Fruit fly (Drosophila melanogaster): ENCODE data around the gene CG15695.

CG15695 gene

DNA sequence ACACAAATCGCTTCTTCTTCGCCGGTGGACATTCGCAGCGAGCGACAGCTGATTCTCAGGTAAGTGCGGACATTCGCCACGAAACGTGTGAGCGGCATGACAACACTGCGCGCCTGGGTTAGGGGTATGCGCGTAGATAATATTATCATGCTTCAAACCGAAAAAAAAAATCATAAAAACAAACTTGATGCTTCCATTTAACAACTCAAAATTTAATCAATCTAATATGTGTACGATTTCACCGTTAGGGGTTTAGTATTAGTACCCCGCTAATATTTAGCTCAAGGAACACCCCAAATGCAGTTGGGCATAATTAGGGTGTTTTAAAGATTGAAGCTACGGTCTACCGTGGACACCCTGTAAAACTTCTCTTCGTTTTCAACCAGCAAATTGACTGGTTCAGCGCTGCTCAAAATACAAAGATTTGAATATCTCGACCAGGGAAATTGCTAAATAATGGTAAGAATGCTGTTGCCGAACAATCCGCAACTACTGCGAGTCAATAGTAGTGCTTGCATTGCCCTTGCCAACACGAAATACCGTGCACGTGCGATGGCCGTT lies 20.0 kb upstream of the CG15695 start, which contains the start of the genes CG17271 and RpS20 (continued):
- peak; percentile 72 for TF ChIP-seq ro (GFP tag; IDR thresholded peaks at IDR 0.05)
- peak; percentile 88 for TF ChIP-seq NK7.1 (GFP tag; optimal IDR thresholded peaks at IDR 0.05)
- TF ChIP-seq Bdp1 (GFP tag; optimal IDR thresholded peaks at IDR 0.05): peak; percentile 91
- TF ChIP-seq CG11456 (GFP tag; IDR thresholded peaks at IDR 0.05): peak; percentile 91
- peak; percentile 85 to 92 for TF ChIP-seq Hr51 (GFP tag; optimal IDR thresholded peaks at IDR 0.05)
- peak; percentile 91 for TF ChIP-seq CG9817 (tag; optimal IDR thresholded peaks at IDR 0.05)
- peak; percentile 68 for TF ChIP-seq stwl (tag; optimal IDR thresholded peaks at IDR 0.05)
- peak; percentile 89 for TF ChIP-seq ewg (GFP tag; optimal IDR thresholded peaks at IDR 0.05)
- no peak for TF ChIP-seq fru (optimal IDR thresholded peaks at IDR 0.05)
- TF ChIP-seq wdn (GFP tag; IDR thresholded peaks at IDR 0.05): peak; percentile 80
- TF ChIP-seq schlank (tag; optimal IDR thresholded peaks at IDR 0.05): peak; percentile 43
- peak; percentile 81 for TF ChIP-seq CG14667 (GFP tag; IDR thresholded peaks at IDR 0.05)
- peak in 1 of 2 experiments; percentile 68 for TF ChIP-seq Eip74EF (GFP tag; optimal IDR thresholded peaks at IDR 0.05)
- TF ChIP-seq CG17359 (tag; optimal IDR thresholded peaks at IDR 0.05): peak; percentile 87
- 0 out of 2 replicates have a peak, but pooled peaks have one; percentile 43 for TF ChIP-seq amos (GFP tag; IDR thresholded peaks at IDR 0.05; ENCODE audit: partially characterized antibody)
- TF ChIP-seq wek (GFP tag; optimal IDR thresholded peaks at IDR 0.05): peak; percentile 100
- peak; percentile 95 for TF ChIP-seq vvl (GFP tag; IDR thresholded peaks at IDR 0.05)
- TF ChIP-seq CG17328 (GFP tag; IDR thresholded peaks at IDR 0.05): peak; percentile 80
- TF ChIP-seq CG4424 (GFP tag; optimal IDR thresholded peaks at IDR 0.05): peak; percentile 93
- TF ChIP-seq lov (optimal IDR thresholded peaks at IDR 0.05): no peak
- peak; percentile 62; the same call in 1 of the 3 replicates for TF ChIP-seq lov (GFP tag; IDR thresholded peaks at IDR 0.05)
- TF ChIP-seq pzg (GFP tag; optimal IDR thresholded peaks at IDR 0.05): peak; percentile 97
- TF ChIP-seq so (GFP tag; IDR thresholded peaks at IDR 0.05): peak; percentile 91
- peak; percentile 96 for TF ChIP-seq Xbp1 (GFP tag; optimal IDR thresholded peaks at IDR 0.05)
- no peak for TF ChIP-seq vnd (GFP tag; IDR thresholded peaks at IDR 0.05; ENCODE audit: partially characterized antibody)
- peak; percentile 76; the same call in 1 of the 2 replicates for TF ChIP-seq aop (GFP tag; IDR thresholded peaks at IDR 0.05)
- TF ChIP-seq CG4854 (GFP tag; optimal IDR thresholded peaks at IDR 0.05): peak; percentile 89
- peak; percentile 48 for TF ChIP-seq pfk (GFP tag; optimal IDR thresholded peaks at IDR 0.05)
- TF ChIP-seq Fer1 (GFP tag; optimal IDR thresholded peaks at IDR 0.05): peak; percentile 90
- TF ChIP-seq Adf1 (GFP tag; IDR thresholded peaks at IDR 0.05): peak; percentile 63
- peak; percentile 93 for TF ChIP-seq CG4282 (GFP tag; optimal IDR thresholded peaks at IDR 0.05)
- peak; percentile 72 for TF ChIP-seq CG8281 (tag; optimal IDR thresholded peaks at IDR 0.05)
- TF ChIP-seq CG5245 (GFP tag; optimal IDR thresholded peaks at IDR 0.05): peak; percentile 80
- TF ChIP-seq Dek (tag; optimal IDR thresholded peaks at IDR 0.05): peak; percentile 84
- TF ChIP-seq CG3847 (GFP tag; IDR thresholded peaks at IDR 0.05): peak; percentile 90
- peak; percentile 88 for TF ChIP-seq CG17829 (tag; optimal IDR thresholded peaks at IDR 0.05)
- TF ChIP-seq HmgZ (tag; optimal IDR thresholded peaks at IDR 0.05): peak; percentile 96
- TF ChIP-seq ems (GFP tag; optimal IDR thresholded peaks at IDR 0.05): peak; percentile 94
- TF ChIP-seq p53 (GFP tag; optimal IDR thresholded peaks at IDR 0.05): peak; percentile 92
- TF ChIP-seq CG34224 (GFP tag; IDR thresholded peaks at IDR 0.05; ENCODE audit: partially characterized antibody): no peak
- peak; percentile 78 for TF ChIP-seq cwo (GFP tag; optimal IDR thresholded peaks at IDR 0.05)
- TF ChIP-seq br (optimal IDR thresholded peaks at IDR 0.05): no peak
- peak; percentile 92 for TF ChIP-seq CG11398 (GFP tag; optimal IDR thresholded peaks at IDR 0.05)
- TF ChIP-seq HLH3B (GFP tag; IDR thresholded peaks at IDR 0.05): peak; percentile 83
- peak; percentile 87 for TF ChIP-seq Rx (GFP tag; IDR thresholded peaks at IDR 0.05)
- TF ChIP-seq eyg (GFP tag; optimal IDR thresholded peaks at IDR 0.05): peak; percentile 93
- TF ChIP-seq dmrt11E (tag; optimal IDR thresholded peaks at IDR 0.05): peak; percentile 87
- TF ChIP-seq Bgb (GFP tag; IDR thresholded peaks at IDR 0.05; ENCODE audit: partially characterized antibody): peak; percentile 48; the same call in 1 of the 2 replicates
- TF ChIP-seq CG9609 (GFP tag; optimal IDR thresholded peaks at IDR 0.05): peak; percentile 94
- TF ChIP-seq CG18262 (tag; optimal IDR thresholded peaks at IDR 0.05): peak; percentile 79
